Fruit fly (Drosophila melanogaster) whole organism, embryonic: ENCODE data around the gene CG9338.

ENCODE experiments used
- Ada2b ChIP-seq: fragments of 200-800 bp; sonication (Bioruptor generic); IDR thresholded peaks from 2 replicates; pipeline ENCODE4 v1.3.6; 2022; ENCODE audit warnings: missing biosample characterization, missing genetic modification characterization
- CG10209 ChIP-seq: fragments of 200-800 bp; sonication (Bioruptor generic); optimal IDR thresholded peaks from 3 replicates; lab custom pipeline; 2017; ENCODE audit warnings: missing biosample characterization, mild to moderate bottlenecking, missing genetic modification characterization, missing genetic modification reagents
- CG10565 ChIP-seq: fragments of 200-800 bp; sonication (Bioruptor generic); optimal IDR thresholded peaks from 3 replicates; lab custom pipeline; 2016; ENCODE audit warnings: missing biosample characterization, mild to moderate bottlenecking, missing genetic modification characterization
- CG12942 ChIP-seq: fragments of 200-800 bp; sonication (Bioruptor generic); optimal IDR thresholded peaks from 3 replicates; lab custom pipeline; 2016; ENCODE audit warnings: missing biosample characterization, missing genetic modification characterization
- CG13123 ChIP-seq: fragments of 200-800 bp; sonication (Bioruptor generic); optimal IDR thresholded peaks from 2 replicates; lab custom pipeline; 2016; ENCODE audit warnings: missing biosample characterization, missing genetic modification characterization
- CG13424 ChIP-seq: fragments of 200-800 bp; sonication (Bioruptor generic); optimal IDR thresholded peaks from 2 replicates; lab custom pipeline; 2019; ENCODE audit warnings: missing biosample characterization, mild to moderate bottlenecking, missing genetic modification characterization, moderate library complexity
- CG13775 ChIP-seq: fragments of 200-800 bp; sonication (Bioruptor generic); optimal IDR thresholded peaks from 3 replicates; lab custom pipeline; 2017; ENCODE audit warnings: missing biosample characterization, mild to moderate bottlenecking, missing genetic modification characterization
- CG14441 ChIP-seq: fragments of 200-800 bp; sonication (Bioruptor generic); IDR thresholded peaks from 2 replicates; pipeline ENCODE4 v1.3.6; 2022; ENCODE audit warnings: missing biosample characterization, missing genetic modification characterization
- CG14965 ChIP-seq: fragments of 200-800 bp; sonication (Bioruptor generic); optimal IDR thresholded peaks from 2 replicates; lab custom pipeline; 2016; ENCODE audit warnings: missing biosample characterization, missing genetic modification characterization, borderline replicate concordance
- CG17568 ChIP-seq: fragments of 200-800 bp; sonication (Bioruptor generic); optimal IDR thresholded peaks from 2 replicates; lab custom pipeline; 2018; ENCODE audit warnings: missing biosample characterization, mild to moderate bottlenecking, missing genetic modification characterization, moderate library complexity
- CG1832 ChIP-seq: fragments of 200-800 bp; sonication (Bioruptor generic); optimal IDR thresholded peaks from 2 replicates; lab custom pipeline; 2017; ENCODE audit warnings: missing biosample characterization, mild to moderate bottlenecking, missing genetic modification characterization, inconsistent platforms
- CG18599 ChIP-seq: fragments of 200-800 bp; sonication (Bioruptor generic); optimal IDR thresholded peaks from 3 replicates; lab custom pipeline; 2017; ENCODE audit warnings: missing biosample characterization, missing genetic modification characterization, mild to moderate bottlenecking, moderate library complexity, missing genetic modification reagents
- CG2120 ChIP-seq: fragments of 200-800 bp; sonication (Bioruptor generic); optimal IDR thresholded peaks from 3 replicates; lab custom pipeline; 2016; ENCODE audit warnings: missing biosample characterization, missing genetic modification characterization
- CG32532 ChIP-seq: fragments of 200-800 bp; sonication (Bioruptor generic); IDR thresholded peaks from 2 replicates; pipeline ENCODE4 v1.3.6; 2022; ENCODE audit warnings: missing biosample characterization, missing genetic modification characterization
- CG32772 ChIP-seq: fragments of 200-800 bp; sonication (Bioruptor generic); IDR thresholded peaks from 2 replicates; pipeline ENCODE4 v1.3.6; 2022; ENCODE audit warnings: missing biosample characterization, missing genetic modification characterization
- CG34224 ChIP-seq: fragments of 200-800 bp; sonication (Bioruptor generic); IDR thresholded peaks from 3 replicates; pipeline ENCODE4 v1.3.6; 2022; ENCODE audit warnings: missing biosample characterization, missing genetic modification characterization; ENCODE audit not compliant: partially characterized antibody
- CG3995 ChIP-seq: fragments of 200-800 bp; sonication (Bioruptor generic); optimal IDR thresholded peaks from 3 replicates; lab custom pipeline; 2016; ENCODE audit warnings: missing biosample characterization, missing genetic modification characterization
- CG42726 ChIP-seq: fragments of 200-800 bp; sonication (Bioruptor generic); IDR thresholded peaks from 2 replicates; pipeline ENCODE4 v1.3.6; 2022; ENCODE audit warnings: missing biosample characterization, missing genetic modification characterization; ENCODE audit not compliant: partially characterized antibody
- CG7556 ChIP-seq: fragments of 200-800 bp; sonication (Bioruptor generic); optimal IDR thresholded peaks from 2 replicates; lab custom pipeline; 2017; ENCODE audit warnings: missing biosample characterization, mild to moderate bottlenecking, missing genetic modification characterization
- CG7786 ChIP-seq: fragments of 200-800 bp; sonication (Bioruptor generic); optimal IDR thresholded peaks from 2 replicates; lab custom pipeline; 2016; ENCODE audit warnings: missing biosample characterization, missing genetic modification characterization
- NC2β ChIP-seq: fragments of 200-800 bp; sonication (Bioruptor generic); optimal IDR thresholded peaks from 2 replicates; lab custom pipeline; 2016; ENCODE audit warnings: missing biosample characterization, missing genetic modification characterization
- Poxn ChIP-seq: fragments of 200-800 bp; sonication (Bioruptor generic); IDR thresholded peaks from 2 replicates; pipeline ENCODE4 v1.3.6; 2022; ENCODE audit warnings: missing biosample characterization, missing genetic modification characterization
- Ravus ChIP-seq: fragments of 200-800 bp; sonication (Bioruptor generic); IDR thresholded peaks from 2 replicates; pipeline ENCODE4 v1.3.6; 2022; ENCODE audit warnings: missing biosample characterization, missing genetic modification characterization
- Scr ChIP-seq: fragments of 200-800 bp; sonication (Bioruptor generic); IDR thresholded peaks from 2 replicates; pipeline ENCODE4 v1.3.6; 2022; ENCODE audit warnings: missing biosample characterization, missing genetic modification characterization; ENCODE audit not compliant: partially characterized antibody
- Spps ChIP-seq: fragments of 200-800 bp; sonication (Bioruptor generic); optimal IDR thresholded peaks from 2 replicates; lab custom pipeline; 2018; ENCODE audit warnings: missing biosample characterization, mild to moderate bottlenecking, missing genetic modification characterization
- Tbp ChIP-seq: fragments of >200 bp; optimal IDR thresholded peaks from 2 replicates; lab custom pipeline; 2018; ENCODE audit warnings: missing biosample characterization, missing genetic modification characterization
- al ChIP-seq: fragments of 200-800 bp; sonication (Bioruptor generic); IDR thresholded peaks from 2 replicates; pipeline ENCODE4 v1.3.6; 2022; ENCODE audit warnings: missing biosample characterization, missing genetic modification characterization
- bbx ChIP-seq: fragments of 200-800 bp; sonication (Bioruptor generic); IDR thresholded peaks from 2 replicates; pipeline ENCODE4 v1.3.6; 2022; ENCODE audit warnings: missing biosample characterization, missing genetic modification characterization; ENCODE audit not compliant: partially characterized antibody
- cato ChIP-seq: fragments of 200-800 bp; sonication (Bioruptor generic); optimal IDR thresholded peaks from 2 replicates; lab custom pipeline; 2016; ENCODE audit warnings: missing biosample characterization, missing genetic modification characterization, borderline replicate concordance
- cg ChIP-seq: fragments of 200-800 bp; sonication (Bioruptor generic); optimal IDR thresholded peaks from 3 replicates; lab custom pipeline; 2019; ENCODE audit warnings: missing biosample characterization, mild to moderate bottlenecking, missing genetic modification characterization, moderate library complexity
- dpn ChIP-seq, 2 experiments: fragments of 200-800 bp; sonication (Bioruptor generic); optimal IDR thresholded peaks; 3 replicates each; lab custom pipeline; 2016; ENCODE audit warnings: missing biosample characterization in 2 of 2, missing genetic modification characterization in 2 of 2
- esg ChIP-seq: fragments of 200-800 bp; sonication (Bioruptor generic); conservative IDR thresholded peaks from 2 replicates; pipeline ENCODE4 v1.3.6; 2022; ENCODE audit warnings: missing biosample characterization, missing genetic modification characterization
- eve ChIP-seq, 2 experiments: fragments of >200 bp; optimal IDR thresholded peaks; 2 replicates each; lab custom pipeline; 2017; ENCODE audit warnings: missing biosample characterization in 2 of 2, missing genetic modification characterization in 2 of 2
- ftz-f1 ChIP-seq: fragments of 200-800 bp; sonication (Bioruptor generic); optimal IDR thresholded peaks from 2 replicates; lab custom pipeline; 2016; ENCODE audit warnings: missing biosample characterization, missing genetic modification characterization
- gsb ChIP-seq: fragments of 200-800 bp; sonication (Bioruptor generic); IDR thresholded peaks from 2 replicates; pipeline ENCODE4 v1.3.6; 2022; ENCODE audit warnings: missing biosample characterization, missing genetic modification characterization
- gt ChIP-seq: fragments of 200-800 bp; sonication (Bioruptor generic); IDR thresholded peaks from 2 replicates; pipeline ENCODE4 v1.3.6; 2022; ENCODE audit warnings: missing biosample characterization, missing genetic modification characterization
- klu ChIP-seq: fragments of 200-800 bp; sonication (Bioruptor generic); IDR thresholded peaks from 2 replicates; pipeline ENCODE4 v1.3.6; 2022; ENCODE audit warnings: missing biosample characterization, missing genetic modification characterization
- kni ChIP-seq: fragments of 200-800 bp; sonication (Bioruptor generic); optimal IDR thresholded peaks from 3 replicates; lab custom pipeline; 2017; ENCODE audit warnings: mild to moderate bottlenecking, missing biosample characterization, missing genetic modification reagents, missing genetic modification characterization
- lilli ChIP-seq: fragments of 200-800 bp; sonication (Bioruptor generic); optimal IDR thresholded peaks from 3 replicates; lab custom pipeline; 2016; ENCODE audit warnings: missing biosample characterization, missing genetic modification characterization
- lmd ChIP-seq: fragments of 200-800 bp; sonication (Bioruptor generic); IDR thresholded peaks from 2 replicates; pipeline ENCODE4 v1.3.6; 2022; ENCODE audit warnings: missing biosample characterization, missing genetic modification characterization
- nerfin-1 ChIP-seq: fragments of 200-800 bp; sonication (Bioruptor generic); optimal IDR thresholded peaks from 3 replicates; lab custom pipeline; 2019; ENCODE audit warnings: missing biosample characterization, mild to moderate bottlenecking, missing genetic modification characterization, moderate library complexity
- prd ChIP-seq, 3 experiments: fragments of >200 bp in 2 of 3; fragments of 200-800 bp in 1 of 3; sonication (Bioruptor generic) in 1 of 3; optimal IDR thresholded peaks in 2 of 3; IDR thresholded peaks in 1 of 3; 2 replicates in 2 of 3; 3 replicates in 1 of 3; pipeline versions ENCODE4 v1.3.6 to Lab custom; 2017 to 2022; ENCODE audit warnings: missing biosample characterization in 1 of 3, missing genetic modification characterization in 1 of 3
- salm ChIP-seq: fragments of 200-800 bp; sonication (Bioruptor generic); optimal IDR thresholded peaks from 2 replicates; lab custom pipeline; 2018; ENCODE audit warnings: missing biosample characterization, mild to moderate bottlenecking, missing genetic modification characterization
- sisA ChIP-seq: fragments of 200-800 bp; sonication (Bioruptor generic); IDR thresholded peaks from 2 replicates; pipeline ENCODE4 v1.3.6; 2022; ENCODE audit warnings: missing biosample characterization, missing genetic modification characterization
- sna ChIP-seq: fragments of 200-800 bp; sonication (Bioruptor generic); IDR thresholded peaks from 2 replicates; pipeline ENCODE4 v1.3.6; 2022; ENCODE audit warnings: missing biosample characterization, missing genetic modification characterization; ENCODE audit not compliant: partially characterized antibody
- stwl ChIP-seq: fragments of 200-800 bp; sonication (Bioruptor generic); optimal IDR thresholded peaks from 3 replicates; lab custom pipeline; 2018; ENCODE audit warnings: missing biosample characterization, mild to moderate bottlenecking, missing genetic modification characterization, moderate library complexity
- tup ChIP-seq: fragments of 200-800 bp; sonication (Bioruptor generic); optimal IDR thresholded peaks from 2 replicates; lab custom pipeline; 2016; ENCODE audit warnings: missing biosample characterization, mild to moderate bottlenecking, missing genetic modification characterization, moderate library complexity

Gene CG9338

DNA sequence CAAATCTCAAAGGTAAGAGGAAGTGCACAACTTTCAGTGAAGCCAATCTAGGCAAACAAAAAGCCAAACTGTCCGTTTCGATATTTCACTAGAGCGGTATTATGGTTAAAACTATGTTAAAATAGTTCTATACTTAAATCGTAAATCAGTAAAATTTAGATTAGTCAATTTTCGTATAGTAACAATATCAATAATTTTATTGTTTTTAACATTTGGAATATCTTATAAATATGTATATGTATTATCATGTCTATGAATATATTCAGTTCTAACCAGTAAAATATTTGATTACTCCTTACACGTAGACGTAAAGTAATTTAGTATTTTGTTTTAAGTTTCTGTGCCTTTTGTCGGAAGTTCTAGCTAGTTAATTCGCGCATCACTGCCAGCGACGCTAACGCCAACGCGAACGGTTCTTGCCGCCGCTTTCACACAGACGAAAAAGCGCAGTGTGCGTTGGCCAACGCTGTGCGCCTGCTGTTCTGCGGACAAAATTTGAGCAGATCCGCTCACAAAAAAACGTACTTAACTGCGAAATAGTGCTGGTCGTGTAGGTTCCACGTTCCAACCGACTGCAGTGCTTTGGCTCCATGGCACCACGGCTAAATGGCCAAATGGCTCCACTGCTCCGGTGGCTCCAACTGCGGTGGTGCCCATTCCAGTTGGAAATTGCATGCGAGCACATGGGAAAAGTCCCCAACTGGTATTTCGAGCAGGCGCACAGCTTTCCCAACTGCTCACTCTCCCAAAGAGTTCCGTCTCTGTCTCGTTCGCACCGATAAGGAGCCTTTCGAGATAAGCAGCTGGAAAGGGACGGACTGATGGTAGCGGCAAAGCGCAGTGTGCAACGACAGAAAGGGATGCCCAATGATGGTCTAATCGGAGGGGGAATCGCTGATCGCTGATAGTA, 41.6 kb upstream of the CG9338 start (continued):
- no peak for TF ChIP-seq salm (tag; lab: Kevin White, UChicago)
- no peak for TF ChIP-seq nerfin-1 (tag; lab: Kevin White, UChicago)
- no peak for TF ChIP-seq al (GFP tag; lab: Robert Waterston, UW)
- no peak for TF ChIP-seq sisA (GFP tag; lab: Robert Waterston, UW)
- TF ChIP-seq cg (GFP tag; lab: Kevin White, UChicago), result peak; percentile 17
- no peak for TF ChIP-seq tup (GFP tag; lab: Kevin White, UChicago)
- 0 out of 3 replicates have a peak, but pooled peaks have one; percentile 9 for TF ChIP-seq CG34224 (GFP tag; lab: Robert Waterston, UW)
- TF ChIP-seq sna (GFP tag; lab: Robert Waterston, UW), result peak; percentile 72
- TF ChIP-seq CG32772, result no peak
- peak; percentile 66 for TF ChIP-seq ftz-f1
- TF ChIP-seq CG7556 (GFP tag; lab: Kevin White, UChicago), result peak; percentile 36
- TF ChIP-seq CG2120 (GFP tag; lab: Kevin White, UChicago), result peak; percentile 1
- 0 out of 2 replicates have a peak, but pooled peaks have one; percentile 16 for TF ChIP-seq CG14441 (GFP tag; lab: Robert Waterston, UW)
- no peak for TF ChIP-seq CG10565 (GFP tag; lab: Kevin White, UChicago)
- peak; percentile 94 for TF ChIP-seq CG1832 (GFP tag; lab: Kevin White, UChicago)
- no peak for TF ChIP-seq CG10209 (GFP tag; lab: Kevin White, UChicago)
- no peak for TF ChIP-seq CG7786
- TF ChIP-seq Spps (tag; lab: Kevin White, UChicago), result no peak
- TF ChIP-seq CG42726, result no peak
- peak; percentile 48 for TF ChIP-seq Scr (GFP tag; lab: Robert Waterston, UW)
- no peak for TF ChIP-seq gsb (GFP tag; lab: Robert Waterston, UW)
- no peak for TF ChIP-seq CG13123 (GFP tag; lab: Kevin White, UChicago)
- TF ChIP-seq bbx (GFP tag; lab: Robert Waterston, UW), result peak; percentile 80
- TF ChIP-seq gt, result no peak
- TF ChIP-seq CG13424, result peak; percentile 18
- no peak; the same call in 1 of the 2 replicates for TF ChIP-seq klu (GFP tag; lab: Robert Waterston, UW)
- TF ChIP-seq CG14965 (GFP tag; lab: Kevin White, UChicago), result no peak
- TF ChIP-seq lilli (GFP tag; lab: Kevin White, UChicago), result no peak
- no peak for TF ChIP-seq Ravus (GFP tag; lab: Robert Waterston, UW)
- TF ChIP-seq CG13775 (GFP tag; lab: Kevin White, UChicago), result no peak
- no peak for TF ChIP-seq prd (optimal IDR thresholded peaks at IDR 0.05; lab: Kevin White, UChicago)
- no peak for TF ChIP-seq prd (GFP tag; IDR thresholded peaks at IDR 0.05; lab: Robert Waterston, UW)
- TF ChIP-seq Ada2b (GFP tag; lab: Robert Waterston, UW), result no peak
- no peak for TF ChIP-seq cato
- TF ChIP-seq kni, result peak; percentile 91
- no peak for TF ChIP-seq Tbp
- no peak for TF ChIP-seq NC2β (GFP tag; lab: Kevin White, UChicago)
- no peak for TF ChIP-seq lmd (GFP tag; lab: Robert Waterston, UW)
- TF ChIP-seq esg (GFP tag; lab: Robert Waterston, UW), result no peak
- no peak for TF ChIP-seq CG17568
- TF ChIP-seq CG3995 (GFP tag; lab: Kevin White, UChicago), result no peak
- peak; percentile 33; the same call in 1 of the 2 replicates for TF ChIP-seq CG32532 (GFP tag; lab: Robert Waterston, UW)
- peak in 1 of 2 experiments; percentile 1 for TF ChIP-seq eve (GFP tag; optimal IDR thresholded peaks at IDR 0.05; lab: Kevin White, UChicago)
- TF ChIP-seq dpn (GFP tag; optimal IDR thresholded peaks at IDR 0.05; lab: Kevin White, UChicago), result peak in 1 of 2 experiments; percentile 15
- TF ChIP-seq stwl (tag; lab: Kevin White, UChicago), result peak; percentile 25
- peak; percentile 33 for TF ChIP-seq CG18599 (GFP tag; lab: Kevin White, UChicago)
- no peak for TF ChIP-seq Poxn (GFP tag; lab: Robert Waterston, UW)
- TF ChIP-seq CG12942 (GFP tag; lab: Kevin White, UChicago), result peak; percentile 16
